Worm (Caenorhabditis elegans) whole organism, late embryonic: ENCODE results near the gene dpy-20.

Source experiments
- ceh-34 ChIP-seq: sonication (generic microtip); optimal IDR thresholded peaks from 2 replicates; lab custom pipeline; 2016; ENCODE audit warnings: mild to moderate bottlenecking, missing genetic modification characterization, missing compliant biosample characterization
- che-1 ChIP-seq: sonication (generic microtip); optimal IDR thresholded peaks from 2 replicates; lab custom pipeline; 2016; ENCODE audit warnings: mild to moderate bottlenecking, missing genetic modification characterization, missing compliant biosample characterization
- dmd-4 ChIP-seq: sonication (generic microtip); optimal IDR thresholded peaks from 2 replicates; lab custom pipeline; 2016; ENCODE audit warnings: borderline replicate concordance, missing genetic modification characterization, missing compliant biosample characterization
- fkh-10 ChIP-seq: fragments of 150-350 bp; optimal IDR thresholded peaks from 2 replicates; lab custom pipeline; 2014; ENCODE audit warnings: missing biosample characterization, missing genetic modification reagents, missing genetic modification characterization
- hlh-6 ChIP-seq: sonication (generic microtip); optimal IDR thresholded peaks from 2 replicates; lab custom pipeline; 2016; ENCODE audit warnings: missing genotype, missing genetic modification characterization, missing compliant biosample characterization
- nhr-232 ChIP-seq: sonication (generic microtip); optimal IDR thresholded peaks from 2 replicates; lab custom pipeline; 2016; ENCODE audit warnings: missing genetic modification characterization, missing compliant biosample characterization
- unc-55 ChIP-seq: sonication (generic microtip); optimal IDR thresholded peaks from 2 replicates; lab custom pipeline; 2017; ENCODE audit warnings: missing biosample characterization, missing genetic modification reagents, missing genetic modification characterization
- unc-86 ChIP-seq: sonication (generic microtip); optimal IDR thresholded peaks from 2 replicates; lab custom pipeline; 2016; ENCODE audit warnings: missing genetic modification characterization, missing compliant biosample characterization
- zip-5 ChIP-seq: sonication (generic microtip); optimal IDR thresholded peaks from 2 replicates; lab custom pipeline; 2016; ENCODE audit warnings: missing genetic modification characterization, missing compliant biosample characterization

- TF ChIP-seq che-1, result no peak
- TF ChIP-seq ceh-34, result no peak
- TF ChIP-seq fkh-10 (GFP tag; lab: Kevin White, UChicago), result no peak
- no peak for TF ChIP-seq zip-5
- no peak for TF ChIP-seq unc-55 (GFP tag; lab: Kevin White, UChicago)
- no peak for TF ChIP-seq hlh-6 (tag; lab: Kevin White, UChicago)
- no peak for TF ChIP-seq unc-86
- TF ChIP-seq nhr-232 (tag; lab: Kevin White, UChicago), result no peak
- no peak for TF ChIP-seq dmd-4 (tag; lab: Kevin White, UChicago)
These were observed 1.2 kb upstream of the dpy-20 start for ce11 chrIV:11701878-11702277.
